Worm (Caenorhabditis elegans): Measurements from ENCODE around the gene F10B5.3.

The F10B5.3 gene

DNA sequence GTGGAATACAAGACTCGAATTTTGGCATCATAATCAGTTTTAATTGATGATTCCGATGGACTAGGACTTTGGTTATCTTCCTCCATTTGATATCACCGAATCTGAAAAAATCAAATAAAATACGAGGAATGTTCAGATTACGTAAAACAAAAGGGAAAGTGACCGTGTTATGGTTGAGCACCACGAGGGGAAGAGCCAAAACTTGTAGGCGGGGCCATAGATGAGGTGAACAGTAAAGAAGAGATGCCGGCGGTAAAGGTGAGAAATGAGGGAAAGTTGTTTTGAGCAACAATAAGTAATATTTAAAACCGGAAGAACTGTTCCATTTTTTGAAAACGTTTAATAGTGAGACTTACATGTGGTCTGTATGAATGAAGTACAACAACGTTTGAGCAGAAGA, at the start of gene F10B5.3:
Gene F10B5.3 (minus strand): TSS at position 101 of the 400 bp plus-strand sequence.
- TF ChIP-seq T22C8.4 (GFP tag; IDR thresholded peaks at IDR 0.05) (no peak), med-1 (GFP tag; optimal IDR thresholded peaks at IDR 0.05; ENCODE audit: insufficient read depth) (no peak)

DNA sequence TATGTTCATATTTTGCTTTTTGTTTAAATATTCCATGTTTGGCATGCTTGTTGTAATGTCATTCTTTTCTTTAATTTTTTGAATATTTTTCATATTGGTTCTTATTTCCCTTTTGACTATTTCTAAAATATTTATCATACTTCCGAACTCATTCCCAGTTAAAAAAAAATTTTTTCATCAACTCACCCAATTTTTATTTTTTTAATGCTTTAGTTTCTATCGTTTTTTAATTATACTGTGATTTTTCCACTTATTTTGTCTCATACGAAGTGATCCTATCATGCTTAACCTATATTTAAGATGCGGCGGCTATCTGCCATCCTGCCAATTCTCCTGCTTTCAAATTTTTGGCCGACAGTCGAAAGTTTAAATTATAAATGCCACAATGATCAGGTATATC, 48.7 kb upstream of the F10B5.3 start, which contains the start of gene qua-1:
Gene qua-1 (plus strand): TSS at position 301 of the 400 bp plus-strand sequence.
- TF ChIP-seq ztf-29 (GFP tag; IDR thresholded peaks at IDR 0.05) = no peak
- no peak for TF ChIP-seq klf-2 (GFP tag; conservative IDR thresholded peaks at IDR 0.05)
- TF ChIP-seq tab-1 (GFP tag; IDR thresholded peaks at IDR 0.05) = no peak
- no peak for TF ChIP-seq flt-1 (GFP tag; IDR thresholded peaks at IDR 0.05)
- no peak for TF ChIP-seq med-1 (GFP tag; optimal IDR thresholded peaks at IDR 0.05; ENCODE audit: insufficient read depth)
- TF ChIP-seq T22C8.4 (GFP tag; IDR thresholded peaks at IDR 0.05) = no peak
- no peak for TF ChIP-seq ref-1 (GFP tag; conservative IDR thresholded peaks at IDR 0.05)
- TF ChIP-seq cog-1 (tag; optimal IDR thresholded peaks at IDR 0.05) = no peak
- no peak for TF ChIP-seq ztf-23 (GFP tag; IDR thresholded peaks at IDR 0.05)

DNA sequence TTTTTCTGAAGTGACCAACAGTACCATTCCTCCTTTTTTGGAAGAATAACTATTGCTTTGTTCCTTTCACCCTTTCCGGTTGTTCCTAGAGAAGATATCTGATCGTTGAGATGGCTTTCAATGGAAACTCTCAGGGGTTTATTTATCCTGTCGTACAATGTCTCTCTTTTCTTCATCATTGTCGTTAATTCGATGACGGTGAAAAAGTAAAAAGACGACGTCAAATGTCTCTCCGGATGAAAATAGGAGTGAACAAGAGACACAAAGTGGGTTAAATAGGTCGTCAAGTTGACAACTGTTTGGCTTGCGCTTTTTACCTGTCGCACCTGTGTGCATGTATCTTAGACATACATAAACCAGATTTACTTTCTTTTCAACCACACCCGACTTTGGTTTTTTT, 44.1 kb upstream of the F10B5.3 start:
- no peak for TF ChIP-seq med-1 (GFP tag; optimal IDR thresholded peaks at IDR 0.05; ENCODE audit: insufficient read depth)
- TF ChIP-seq flt-1 (GFP tag; IDR thresholded peaks at IDR 0.05) = no peak
- no peak for TF ChIP-seq ztf-23 (GFP tag; IDR thresholded peaks at IDR 0.05)
- TF ChIP-seq ref-1 (GFP tag; conservative IDR thresholded peaks at IDR 0.05) = no peak
- no peak for TF ChIP-seq ztf-29 (GFP tag; IDR thresholded peaks at IDR 0.05)
- no peak for TF ChIP-seq tab-1 (GFP tag; IDR thresholded peaks at IDR 0.05)

DNA sequence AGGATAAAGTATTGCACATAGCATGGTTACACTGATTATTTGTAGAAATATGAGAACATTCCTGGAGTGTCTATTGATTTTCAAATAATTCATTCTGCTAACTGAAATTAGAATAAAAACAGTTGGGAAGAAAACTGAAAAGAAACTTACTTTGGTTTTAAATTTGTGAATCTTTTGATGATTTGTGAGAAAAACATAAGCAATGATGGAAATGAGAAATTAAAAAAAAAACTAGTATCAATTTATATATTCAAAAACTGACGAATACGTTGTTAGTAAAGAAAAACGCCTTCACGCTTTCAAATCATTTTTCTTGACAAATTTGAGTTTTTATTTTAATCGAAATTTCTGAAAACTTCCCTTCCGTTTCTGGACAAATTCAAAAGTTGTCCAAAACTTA, 43.3 kb upstream of the F10B5.3 start, which contains the start of gene T05C12.9:
Gene T05C12.9 (minus strand): TSS at position 101 of the 400 bp plus-strand sequence.
- TF ChIP-seq med-1 (GFP tag; optimal IDR thresholded peaks at IDR 0.05; ENCODE audit: insufficient read depth) = no peak
- no peak for TF ChIP-seq klf-2 (GFP tag; conservative IDR thresholded peaks at IDR 0.05)
- TF ChIP-seq ref-1 (GFP tag; conservative IDR thresholded peaks at IDR 0.05) = no peak
- TF ChIP-seq T22C8.4 (GFP tag; IDR thresholded peaks at IDR 0.05) = no peak
- no peak for TF ChIP-seq tab-1 (GFP tag; IDR thresholded peaks at IDR 0.05)
- no peak for TF ChIP-seq cog-1 (tag; optimal IDR thresholded peaks at IDR 0.05)
- TF ChIP-seq flt-1 (GFP tag; IDR thresholded peaks at IDR 0.05) = no peak
- no peak for TF ChIP-seq ztf-29 (GFP tag; IDR thresholded peaks at IDR 0.05)
- no peak for TF ChIP-seq ztf-23 (GFP tag; IDR thresholded peaks at IDR 0.05)

DNA sequence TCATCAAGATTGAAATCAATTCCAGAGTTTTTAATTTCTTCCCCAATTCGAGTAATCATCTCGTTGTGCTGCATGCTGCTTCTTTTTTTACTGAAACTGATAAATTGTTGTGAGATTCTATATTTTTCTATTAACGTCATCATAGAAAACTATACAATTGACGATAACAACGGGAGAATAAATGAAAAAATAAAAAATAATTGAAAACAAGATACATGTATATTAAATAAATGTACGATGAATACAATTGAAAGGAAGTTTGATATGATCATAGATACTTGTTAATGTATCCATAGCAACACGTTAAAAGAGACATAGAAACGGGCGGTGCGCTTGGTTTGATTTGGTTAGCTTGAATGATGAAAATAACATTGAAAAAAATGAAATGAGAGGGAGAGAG, 40.6 kb upstream of the F10B5.3 start, which contains the start of gene T05C12.8:
Gene T05C12.8 (minus strand): TSS at position 101 of the 400 bp plus-strand sequence.
- TF ChIP-seq ref-1 (GFP tag; conservative IDR thresholded peaks at IDR 0.05) (no peak), flt-1 (GFP tag; IDR thresholded peaks at IDR 0.05) (no peak), ztf-29 (GFP tag; IDR thresholded peaks at IDR 0.05) (no peak), ztf-23 (GFP tag; IDR thresholded peaks at IDR 0.05) (no peak), T22C8.4 (GFP tag; IDR thresholded peaks at IDR 0.05) (no peak), med-1 (GFP tag; optimal IDR thresholded peaks at IDR 0.05; ENCODE audit: insufficient read depth) (no peak), cog-1 (tag; optimal IDR thresholded peaks at IDR 0.05) (no peak), tab-1 (GFP tag; IDR thresholded peaks at IDR 0.05) (no peak), klf-2 (GFP tag; conservative IDR thresholded peaks at IDR 0.05) (no peak)

DNA sequence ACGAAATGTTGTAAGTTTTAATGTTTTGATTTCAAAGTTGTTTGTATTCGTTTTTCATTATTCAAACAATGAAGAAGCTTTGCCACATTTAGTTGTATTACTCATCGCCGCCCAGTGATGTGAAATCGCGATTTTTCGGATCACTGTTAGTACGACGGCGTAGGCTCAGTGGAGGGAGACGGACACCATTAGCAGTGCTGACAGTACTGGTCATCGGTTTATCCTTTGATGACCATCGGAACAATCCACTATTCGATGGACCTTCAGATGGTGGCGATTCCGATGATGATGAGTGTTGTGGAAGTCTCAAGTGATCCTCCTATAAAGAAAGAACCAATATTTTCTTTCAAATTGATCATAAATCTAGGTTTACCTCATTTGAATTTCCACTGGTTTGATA, 37.7 kb upstream of the F10B5.3 start:
- TF ChIP-seq klf-2 (GFP tag; conservative IDR thresholded peaks at IDR 0.05) = no peak
- no peak for TF ChIP-seq flt-1 (GFP tag; IDR thresholded peaks at IDR 0.05)
- no peak for TF ChIP-seq ref-1 (GFP tag; conservative IDR thresholded peaks at IDR 0.05)
- TF ChIP-seq cog-1 (tag; optimal IDR thresholded peaks at IDR 0.05) = no peak
- TF ChIP-seq tab-1 (GFP tag; IDR thresholded peaks at IDR 0.05) = no peak
- no peak for TF ChIP-seq ztf-23 (GFP tag; IDR thresholded peaks at IDR 0.05)
- TF ChIP-seq med-1 (GFP tag; optimal IDR thresholded peaks at IDR 0.05; ENCODE audit: insufficient read depth) = no peak
- no peak for TF ChIP-seq ztf-29 (GFP tag; IDR thresholded peaks at IDR 0.05)
- TF ChIP-seq T22C8.4 (GFP tag; IDR thresholded peaks at IDR 0.05) = no peak

DNA sequence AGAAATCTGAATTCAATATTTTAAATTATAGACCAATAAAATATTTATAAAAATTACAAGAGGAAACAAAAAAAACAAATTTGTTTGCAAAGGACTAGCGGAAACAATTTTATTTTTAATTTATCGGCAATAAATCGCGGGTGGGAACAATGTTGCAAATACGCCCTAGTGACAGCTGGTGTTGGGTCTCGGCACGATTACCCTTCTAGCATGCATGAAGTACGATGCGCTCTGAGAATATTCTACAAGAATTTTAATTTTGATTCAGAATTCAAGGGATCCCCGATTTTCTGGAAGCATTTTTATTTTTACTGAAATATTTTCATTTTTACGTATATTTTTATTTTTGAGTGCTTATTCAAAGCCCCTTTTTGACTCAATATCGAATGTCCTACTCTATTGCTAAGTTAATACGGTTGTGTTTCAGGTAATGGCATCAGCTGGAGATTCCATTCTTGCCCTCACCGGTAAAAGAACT, 35.2 kb upstream of the F10B5.3 start, which contains the start of the genes mig-5 and cct-1:
Gene mig-5 (minus strand): TSS at position 8 of the 478 bp plus-strand sequence.
Gene cct-1 (plus strand): TSS at position 428 of the 478 bp plus-strand sequence.
- TF ChIP-seq ref-1 (GFP tag; conservative IDR thresholded peaks at IDR 0.05) = no peak
- TF ChIP-seq T22C8.4 (GFP tag; IDR thresholded peaks at IDR 0.05) = no peak
- no peak for TF ChIP-seq tab-1 (GFP tag; IDR thresholded peaks at IDR 0.05)
- TF ChIP-seq klf-2 (GFP tag; conservative IDR thresholded peaks at IDR 0.05) = no peak
- TF ChIP-seq ztf-29 (GFP tag; IDR thresholded peaks at IDR 0.05) = no peak
- no peak for TF ChIP-seq med-1 (GFP tag; optimal IDR thresholded peaks at IDR 0.05; ENCODE audit: insufficient read depth)
- no peak; the same call in 1 of the 2 replicates for TF ChIP-seq ztf-23 (GFP tag; IDR thresholded peaks at IDR 0.05)
- peak; percentile 84 for TF ChIP-seq cog-1 (tag; optimal IDR thresholded peaks at IDR 0.05)
- TF ChIP-seq flt-1 (GFP tag; IDR thresholded peaks at IDR 0.05) = peak; percentile 71

DNA sequence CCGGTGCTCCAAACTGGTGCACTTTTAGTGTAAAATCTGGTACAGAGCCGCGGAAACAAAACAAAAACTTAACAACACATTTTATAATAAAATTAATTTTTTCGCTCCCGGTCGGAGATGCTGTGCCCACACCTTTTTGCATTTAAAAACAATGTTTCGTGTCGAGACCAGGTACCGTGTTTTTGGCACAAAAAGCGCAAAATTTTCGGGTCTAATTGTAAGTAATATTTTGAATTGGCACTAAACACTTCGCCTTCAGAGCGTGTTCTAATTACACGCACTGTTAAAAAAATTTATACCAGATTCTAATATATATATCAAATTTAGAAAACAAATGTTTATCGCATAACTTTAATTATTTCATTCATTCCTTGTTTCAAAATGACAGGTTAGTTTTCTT, 31.6 kb upstream of the F10B5.3 start, which contains the start of gene dylt-3:
Gene dylt-3 (plus strand): TSS at position 301 of the 400 bp plus-strand sequence.
- TF ChIP-seq ref-1 (GFP tag; conservative IDR thresholded peaks at IDR 0.05) (no peak), flt-1 (GFP tag; IDR thresholded peaks at IDR 0.05) (no peak), med-1 (GFP tag; optimal IDR thresholded peaks at IDR 0.05; ENCODE audit: insufficient read depth) (no peak), klf-2 (GFP tag; conservative IDR thresholded peaks at IDR 0.05) (no peak), T22C8.4 (GFP tag; IDR thresholded peaks at IDR 0.05) (no peak), ztf-23 (GFP tag; IDR thresholded peaks at IDR 0.05) (no peak), cog-1 (tag; optimal IDR thresholded peaks at IDR 0.05) (no peak), ztf-29 (GFP tag; IDR thresholded peaks at IDR 0.05) (no peak), tab-1 (GFP tag; IDR thresholded peaks at IDR 0.05) (no peak)

DNA sequence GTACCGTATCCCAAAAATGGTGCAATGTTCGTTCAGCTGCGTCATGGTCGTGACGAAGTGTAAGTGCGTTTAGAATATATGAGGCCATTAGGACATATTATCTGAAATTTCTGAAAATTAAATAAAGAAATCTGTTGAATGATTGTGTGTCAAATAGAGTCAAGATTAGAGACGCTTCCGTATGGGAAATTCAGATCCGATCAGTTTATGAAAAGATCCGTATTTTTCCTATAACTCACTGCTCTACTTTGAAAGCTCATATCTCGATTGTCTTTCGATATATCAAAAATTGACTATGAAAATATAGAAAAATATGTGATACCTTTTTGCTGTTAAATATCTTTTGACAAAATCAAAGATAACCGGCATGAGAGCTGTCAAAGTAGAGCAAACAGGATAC, 30.5 kb upstream of the F10B5.3 start, which contains the start of gene T05C12.4:
Gene T05C12.4 (minus strand): TSS at position 101 of the 400 bp plus-strand sequence.
- TF ChIP-seq T22C8.4 (GFP tag; IDR thresholded peaks at IDR 0.05) (no peak), tab-1 (GFP tag; IDR thresholded peaks at IDR 0.05) (no peak), flt-1 (GFP tag; IDR thresholded peaks at IDR 0.05) (no peak), cog-1 (tag; optimal IDR thresholded peaks at IDR 0.05) (no peak), klf-2 (GFP tag; conservative IDR thresholded peaks at IDR 0.05) (no peak), ztf-23 (GFP tag; IDR thresholded peaks at IDR 0.05) (no peak), ztf-29 (GFP tag; IDR thresholded peaks at IDR 0.05) (no peak), ref-1 (GFP tag; conservative IDR thresholded peaks at IDR 0.05) (no peak), med-1 (GFP tag; optimal IDR thresholded peaks at IDR 0.05; ENCODE audit: insufficient read depth) (no peak)

All from whole organism, midembryonic.